Fruit fly (Drosophila melanogaster): Measurements from ENCODE around the gene CG9624.
A peak's percentile ranks its signal among the peaks of the same experiment; 100 is the strongest.

CG9624 gene

DNA sequence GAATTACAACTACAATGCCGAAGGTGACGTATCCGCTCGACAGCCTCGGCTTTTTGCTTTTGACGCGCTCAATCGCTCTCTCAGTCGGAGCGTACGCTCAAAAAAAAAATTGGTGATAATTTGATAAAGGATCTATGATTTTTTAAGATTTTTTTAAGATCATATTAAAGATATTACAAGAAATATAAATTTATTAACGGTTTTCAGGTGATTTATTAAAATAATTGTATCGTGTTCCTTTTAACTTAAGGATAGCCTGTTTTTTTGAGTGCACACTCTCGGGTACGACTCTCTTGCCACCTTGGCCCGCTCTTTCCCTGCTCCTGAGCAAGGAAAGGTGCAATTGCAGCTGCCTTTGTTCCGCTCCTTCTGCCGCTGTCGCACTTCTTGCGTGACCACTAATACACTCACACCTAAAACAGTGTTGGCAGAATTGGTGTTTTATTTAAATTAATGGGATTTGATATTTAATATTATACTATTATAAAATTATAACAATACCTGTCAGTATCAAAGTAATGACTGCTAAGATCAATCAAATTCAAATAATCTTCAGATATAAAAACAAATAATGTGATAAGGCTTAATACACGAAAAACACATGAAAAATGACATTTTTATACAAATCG lies 49.1 kb upstream of the CG9624 start (continued):
- TF ChIP-seq D19B (GFP tag; optimal IDR thresholded peaks at IDR 0.05) (no peak), Optix (GFP tag; IDR thresholded peaks at IDR 0.05) (peak; percentile 54; the same call in 2 of the 3 replicates), tx (GFP tag; optimal IDR thresholded peaks at IDR 0.05) (no peak), Eip74EF (GFP tag; optimal IDR thresholded peaks at IDR 0.05) (no peak), Lpt (GFP tag; optimal IDR thresholded peaks at IDR 0.05) (no peak), CG9215 (GFP tag; IDR thresholded peaks at IDR 0.05) (peak; percentile 74), sc (optimal IDR thresholded peaks at IDR 0.05) (no peak), sc (GFP tag; optimal IDR thresholded peaks at IDR 0.05) (no peak), gsb (GFP tag; IDR thresholded peaks at IDR 0.05) (peak; percentile 68), pnt (GFP tag; optimal IDR thresholded peaks at IDR 0.05) (no peak), ac (GFP tag; optimal IDR thresholded peaks at IDR 0.05) (peak; percentile 96), MESR4 (GFP tag; optimal IDR thresholded peaks at IDR 0.05) (no peak), crc (GFP tag; optimal IDR thresholded peaks at IDR 0.05) (no peak), ara (GFP tag; IDR thresholded peaks at IDR 0.05) (peak; percentile 87), yki (optimal IDR thresholded peaks at IDR 0.05) (no peak), fd96Cb (tag; optimal IDR thresholded peaks at IDR 0.05) (peak; percentile 63), CG10274 (GFP tag; optimal IDR thresholded peaks at IDR 0.05) (peak; percentile 42), Rx (GFP tag; IDR thresholded peaks at IDR 0.05) (0 out of 2 replicates have a peak, but pooled peaks have one; percentile 6), fu2 (GFP tag; optimal IDR thresholded peaks at IDR 0.05) (no peak), CrebB (tag; optimal IDR thresholded peaks at IDR 0.05) (peak; percentile 78), peb (GFP tag; IDR thresholded peaks at IDR 0.05) (no peak; the same call in 1 of the 2 replicates), CG7745 (tag; optimal IDR thresholded peaks at IDR 0.05) (peak; percentile 18), CG18011 (GFP tag; optimal IDR thresholded peaks at IDR 0.05) (peak; percentile 33), stc (GFP tag; IDR thresholded peaks at IDR 0.05) (peak; percentile 86), CG4707 (GFP tag; optimal IDR thresholded peaks at IDR 0.05) (peak; percentile 49), p53 (GFP tag; optimal IDR thresholded peaks at IDR 0.05) (no peak), Trl (optimal IDR thresholded peaks at IDR 0.05) (peak; percentile 42 to 68), Trl (GFP tag; optimal IDR thresholded peaks at IDR 0.05) (no peak), CG14965 (GFP tag; optimal IDR thresholded peaks at IDR 0.05; ENCODE audit: borderline replicate concordance) (no peak), GATAe (GFP tag; conservative IDR thresholded peaks at IDR 0.05) (no peak; the same call in 1 of the 2 replicates), Drgx (GFP tag; IDR thresholded peaks at IDR 0.05) (peak; percentile 97), fd3F (GFP tag; optimal IDR thresholded peaks at IDR 0.05) (no peak), MBD-R2 (GFP tag; IDR thresholded peaks at IDR 0.05) (peak; percentile 30; the same call in 1 of the 2 replicates), cg (GFP tag; optimal IDR thresholded peaks at IDR 0.05) (no peak), CG17186 (GFP tag; optimal IDR thresholded peaks at IDR 0.05) (no peak), CG7987 (GFP tag; optimal IDR thresholded peaks at IDR 0.05) (no peak), CG6791 (GFP tag; IDR thresholded peaks at IDR 0.05; ENCODE audit: partially characterized antibody) (no peak), NC2β (GFP tag; optimal IDR thresholded peaks at IDR 0.05) (peak; percentile 3), Dip2 (GFP tag; IDR thresholded peaks at IDR 0.05) (no peak), HLH3B (GFP tag; IDR thresholded peaks at IDR 0.05) (peak; percentile 81), pita (GFP tag; optimal IDR thresholded peaks at IDR 0.05) (no peak), CG12236 (GFP tag; optimal IDR thresholded peaks at IDR 0.05) (no peak), dpn (GFP tag; optimal IDR thresholded peaks at IDR 0.05) (peak; percentile 41 to 62), CG43689 (GFP tag; IDR thresholded peaks at IDR 0.05) (peak; percentile 37; the same call in 1 of the 2 replicates), CG15269 (tag; optimal IDR thresholded peaks at IDR 0.05) (no peak), dm (GFP tag; optimal IDR thresholded peaks at IDR 0.05) (no peak), Tbp (GFP tag; optimal IDR thresholded peaks at IDR 0.05) (no peak), CG33213 (GFP tag; optimal IDR thresholded peaks at IDR 0.05) (no peak), gt (GFP tag; IDR thresholded peaks at IDR 0.05) (no peak; the same call in 1 of the 2 replicates), phol (tag; optimal IDR thresholded peaks at IDR 0.05) (peak; percentile 81), CG2202 (tag; optimal IDR thresholded peaks at IDR 0.05) (peak; percentile 78)

All from whole organism, embryonic.